Fruit fly (Drosophila melanogaster): ENCODE results near the gene CG5026.
A peak's percentile ranks its signal among the peaks of the same experiment; 100 is the strongest.

CG5026 gene

DNA sequence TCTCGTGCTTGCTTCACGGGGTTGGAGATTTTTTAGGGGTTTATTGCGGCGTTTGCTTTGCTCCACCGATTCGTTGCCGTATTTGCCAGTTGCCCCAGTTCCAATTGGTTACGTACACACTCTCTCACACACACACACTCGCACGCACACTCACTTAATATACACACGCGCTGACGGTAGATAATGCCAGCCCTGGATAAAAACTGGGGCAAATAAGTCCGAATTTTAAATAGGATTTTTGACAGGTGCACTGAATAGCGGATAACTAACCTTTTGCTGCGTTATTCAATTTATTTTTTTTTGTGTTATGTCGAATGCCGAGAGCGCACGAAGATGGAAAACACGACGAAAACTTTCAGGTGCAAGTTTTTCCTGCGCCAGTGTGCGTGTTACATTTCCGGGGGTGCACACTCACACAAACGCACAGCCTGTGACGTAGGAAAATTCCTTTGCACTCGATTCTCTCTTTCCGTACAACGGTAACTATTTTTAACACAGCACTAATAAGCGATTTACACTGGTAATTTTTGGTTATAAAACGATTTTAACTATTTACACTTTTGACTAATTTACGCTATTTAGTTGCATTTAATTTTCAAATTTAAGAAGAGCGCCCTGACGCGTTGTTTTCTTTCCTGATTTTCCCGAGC lies 15.7 kb upstream of the CG5026 start:
- no peak for TF ChIP-seq chn (GFP tag; optimal IDR thresholded peaks at IDR 0.05)
- no peak for TF ChIP-seq crp (GFP tag; optimal IDR thresholded peaks at IDR 0.05)
- no peak for TF ChIP-seq D19A (tag; optimal IDR thresholded peaks at IDR 0.05)
- no peak for TF ChIP-seq mam (GFP tag; optimal IDR thresholded peaks at IDR 0.05)
- no peak for TF ChIP-seq sug (tag; optimal IDR thresholded peaks at IDR 0.05)
- no peak for TF ChIP-seq CG6683 (GFP tag; optimal IDR thresholded peaks at IDR 0.05)
- no peak for TF ChIP-seq CG17186 (GFP tag; optimal IDR thresholded peaks at IDR 0.05)
- TF ChIP-seq CG4424 (GFP tag; optimal IDR thresholded peaks at IDR 0.05) = no peak
- no peak for TF ChIP-seq CG1647 (GFP tag; optimal IDR thresholded peaks at IDR 0.05)
- TF ChIP-seq Ada2b (GFP tag; IDR thresholded peaks at IDR 0.05) = no peak
- no peak for TF ChIP-seq bigmax (GFP tag; optimal IDR thresholded peaks at IDR 0.05)
- TF ChIP-seq sd (tag; optimal IDR thresholded peaks at IDR 0.05) = peak; percentile 44
- no peak for TF ChIP-seq CG13296 (GFP tag; optimal IDR thresholded peaks at IDR 0.05)
- TF ChIP-seq Elba2 (GFP tag; optimal IDR thresholded peaks at IDR 0.05) = peak; percentile 3
- TF ChIP-seq CG13894 (tag; optimal IDR thresholded peaks at IDR 0.05) = no peak
- TF ChIP-seq CHES-1-like (GFP tag; optimal IDR thresholded peaks at IDR 0.05) = no peak
- TF ChIP-seq Mad (GFP tag; optimal IDR thresholded peaks at IDR 0.05) = no peak
- no peak for TF ChIP-seq Bdp1 (GFP tag; optimal IDR thresholded peaks at IDR 0.05)
- TF ChIP-seq Trl (optimal IDR thresholded peaks at IDR 0.05) = peak in 1 of 2 experiments; percentile 2
- TF ChIP-seq Trl (GFP tag; optimal IDR thresholded peaks at IDR 0.05) = no peak
- peak; percentile 96 for TF ChIP-seq nerfin-1 (tag; optimal IDR thresholded peaks at IDR 0.05)
- TF ChIP-seq CG15601 (tag; optimal IDR thresholded peaks at IDR 0.05) = no peak
- no peak for TF ChIP-seq CG16815 (GFP tag; optimal IDR thresholded peaks at IDR 0.05)
- TF ChIP-seq cg (GFP tag; optimal IDR thresholded peaks at IDR 0.05) = peak; percentile 66
- TF ChIP-seq CG6272 (GFP tag; IDR thresholded peaks at IDR 0.05) = no peak
- no peak for TF ChIP-seq CG11723 (GFP tag; optimal IDR thresholded peaks at IDR 0.05)
- no peak for TF ChIP-seq CG2678 (tag; optimal IDR thresholded peaks at IDR 0.05)
- TF ChIP-seq ro (GFP tag; IDR thresholded peaks at IDR 0.05) = no peak
- TF ChIP-seq CG12744 (GFP tag; optimal IDR thresholded peaks at IDR 0.05) = no peak
- TF ChIP-seq CG34422 (GFP tag; IDR thresholded peaks at IDR 0.05) = no peak; the same call in 2 of the 3 replicates
- TF ChIP-seq odd (GFP tag; optimal IDR thresholded peaks at IDR 0.05) = no peak
- TF ChIP-seq Med (GFP tag) = peak; percentile 67
- TF ChIP-seq ci (GFP tag; IDR thresholded peaks at IDR 0.05) = no peak
- no peak for TF ChIP-seq CG4820 (GFP tag; optimal IDR thresholded peaks at IDR 0.05)
- TF ChIP-seq CG14014 (GFP tag; IDR thresholded peaks at IDR 0.05) = no peak
- TF ChIP-seq ara (GFP tag; IDR thresholded peaks at IDR 0.05) = 0 out of 2 replicates have a peak, but pooled peaks have one; percentile 23
- no peak for TF ChIP-seq dm (GFP tag; optimal IDR thresholded peaks at IDR 0.05)
- TF ChIP-seq gce (GFP tag; IDR thresholded peaks at IDR 0.05) = no peak
- no peak for TF ChIP-seq CG2120 (GFP tag; optimal IDR thresholded peaks at IDR 0.05)
- no peak for TF ChIP-seq CG32767 (GFP tag; IDR thresholded peaks at IDR 0.05)
- no peak for TF ChIP-seq NK7.1 (GFP tag; optimal IDR thresholded peaks at IDR 0.05)
- TF ChIP-seq CG5180 (GFP tag; optimal IDR thresholded peaks at IDR 0.05) = no peak
- TF ChIP-seq CG31224 (GFP tag; IDR thresholded peaks at IDR 0.05) = no peak
- TF ChIP-seq CG6654 (GFP tag; optimal IDR thresholded peaks at IDR 0.05) = no peak
- no peak for TF ChIP-seq gem (tag; optimal IDR thresholded peaks at IDR 0.05)
- no peak for TF ChIP-seq HHEX (GFP tag; optimal IDR thresholded peaks at IDR 0.05)
- no peak for TF ChIP-seq Xrp1 (GFP tag; IDR thresholded peaks at IDR 0.05)
- no peak for TF ChIP-seq MESR4 (GFP tag; optimal IDR thresholded peaks at IDR 0.05)
- no peak for TF ChIP-seq Hr78 (GFP tag; optimal IDR thresholded peaks at IDR 0.05)
- peak in 1 of 2 experiments; percentile 31 for TF ChIP-seq Pdp1 (GFP tag; optimal IDR thresholded peaks at IDR 0.05)
- TF ChIP-seq ttk (GFP tag; IDR thresholded peaks at IDR 0.05) = 0 out of 2 replicates have a peak, but pooled peaks have one; percentile 28
